Worm (Caenorhabditis elegans): ENCODE measurements around the gene srh-116.

srh-116 gene

DNA sequence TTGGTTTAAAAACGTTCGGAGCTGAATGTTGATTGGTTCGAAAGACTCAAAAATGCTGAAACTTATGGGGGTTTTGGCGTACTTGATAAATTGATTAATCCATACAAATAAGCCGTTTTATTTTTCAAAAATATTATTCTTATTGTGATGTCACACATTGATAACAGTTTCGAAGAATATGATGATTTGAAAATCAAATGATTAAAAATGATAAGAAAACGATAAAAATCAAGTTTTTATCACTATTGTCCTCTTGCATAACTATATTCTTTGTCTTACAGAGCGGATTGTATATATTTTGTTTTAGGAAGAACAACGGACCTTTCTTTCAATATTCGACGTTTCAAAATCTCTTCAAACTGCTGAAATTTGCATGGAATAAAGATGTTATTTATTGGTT lies 11.9 kb downstream of the srh-116 start:
- 0 out of 2 replicates have a peak, but pooled peaks have one; percentile 26 for TF ChIP-seq php-3 (GFP tag; IDR thresholded peaks at IDR 0.05)
- TF ChIP-seq T26A8.4 (GFP tag; IDR thresholded peaks at IDR 0.05), result no peak
- no peak for TF ChIP-seq madf-5 (GFP tag; IDR thresholded peaks at IDR 0.05)
- TF ChIP-seq zfp-3 (GFP tag; conservative IDR thresholded peaks at IDR 0.05), result no peak
- no peak for TF ChIP-seq Y5F2A.4 (GFP tag; optimal IDR thresholded peaks at IDR 0.05)
- TF ChIP-seq dve-1 (tag; optimal IDR thresholded peaks at IDR 0.05; ENCODE audit: insufficient read depth), result no peak
- TF ChIP-seq nhr-10 (tag; optimal IDR thresholded peaks at IDR 0.05), result no peak
- TF ChIP-seq dmd-6 (GFP tag; IDR thresholded peaks at IDR 0.05), result 0 out of 2 replicates have a peak, but pooled peaks have one; percentile 7
- TF ChIP-seq pqm-1 (tag; optimal IDR thresholded peaks at IDR 0.05), result peak; percentile 20
- no peak for TF ChIP-seq hmg-1.1 (GFP tag; IDR thresholded peaks at IDR 0.05)
- TF ChIP-seq F10B5.3 (tag; optimal IDR thresholded peaks at IDR 0.05), result no peak
- no peak for TF ChIP-seq ztf-11 (tag; optimal IDR thresholded peaks at IDR 0.05)
- no peak for TF ChIP-seq pha-4 (GFP tag; IDR thresholded peaks at IDR 0.05)
- no peak for TF ChIP-seq pha-4 (tag; optimal IDR thresholded peaks at IDR 0.05)
- no peak for TF ChIP-seq R02D3.7 (tag; optimal IDR thresholded peaks at IDR 0.05)
- no peak for TF ChIP-seq F49E8.2 (tag; optimal IDR thresholded peaks at IDR 0.05; ENCODE audit: borderline replicate concordance)
- TF ChIP-seq daf-12 (tag; optimal IDR thresholded peaks at IDR 0.05), result no peak
- TF ChIP-seq lin-39 (tag; optimal IDR thresholded peaks at IDR 0.05), result no peak

DNA sequence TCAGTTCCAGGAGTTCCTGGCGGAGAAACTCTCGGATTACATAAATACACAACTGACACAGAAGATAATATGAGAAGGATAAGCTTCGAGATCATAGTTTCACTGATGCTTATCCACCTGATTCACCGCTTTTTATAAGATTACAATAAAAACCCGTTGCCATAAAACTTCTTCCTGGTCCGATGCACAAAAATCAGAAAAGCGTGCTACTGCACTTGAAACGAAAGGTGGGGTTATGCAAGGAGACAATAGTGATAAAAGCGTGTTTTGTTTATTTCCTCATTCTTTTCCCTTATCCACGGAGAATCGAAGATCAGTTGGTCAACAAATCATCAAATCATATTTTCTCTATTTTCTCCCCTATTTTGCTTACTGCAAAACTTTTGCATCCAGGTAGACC lies 12.4 kb downstream of the srh-116 start, which contains the start of gene Y68A4B.3:
Y68A4B.3 (minus strand) TSS at position 101 of the 400 bp plus-strand sequence.
- TF ChIP-seq dmd-8 (GFP tag; IDR thresholded peaks at IDR 0.05), result no peak
- TF ChIP-seq ceh-28 (tag; optimal IDR thresholded peaks at IDR 0.05), result no peak
- TF ChIP-seq tag-97 (GFP tag; IDR thresholded peaks at IDR 0.05), result no peak
- TF ChIP-seq F10B5.3 (tag; optimal IDR thresholded peaks at IDR 0.05), result no peak
- TF ChIP-seq ztf-7 (tag; optimal IDR thresholded peaks at IDR 0.05), result no peak
- no peak for TF ChIP-seq nhr-25 (tag; optimal IDR thresholded peaks at IDR 0.05; ENCODE audit: borderline replicate concordance, insufficient read depth)
- no peak for TF ChIP-seq nhr-11 (tag; optimal IDR thresholded peaks at IDR 0.05)
- no peak for TF ChIP-seq mdt-29 (GFP tag; IDR thresholded peaks at IDR 0.05)
- TF ChIP-seq lin-15B (tag; optimal IDR thresholded peaks at IDR 0.05), result no peak
- no peak for TF ChIP-seq php-3 (GFP tag; IDR thresholded peaks at IDR 0.05)
- TF ChIP-seq lin-38 (GFP tag; IDR thresholded peaks at IDR 0.05), result no peak
- no peak for TF ChIP-seq unc-130 (GFP tag; optimal IDR thresholded peaks at IDR 0.05)
- no peak for TF ChIP-seq nhr-111 (GFP tag; optimal IDR thresholded peaks at IDR 0.05)
- TF ChIP-seq F26F4.8 (GFP tag; conservative IDR thresholded peaks at IDR 0.05), result no peak
- TF ChIP-seq F49E8.2 (tag; optimal IDR thresholded peaks at IDR 0.05; ENCODE audit: borderline replicate concordance), result no peak
- TF ChIP-seq zfp-3 (GFP tag; conservative IDR thresholded peaks at IDR 0.05), result no peak
- TF ChIP-seq F37D6.2 (tag; optimal IDR thresholded peaks at IDR 0.05), result no peak
- no peak for TF ChIP-seq ZK337.2 (GFP tag; IDR thresholded peaks at IDR 0.05)
- no peak for TF ChIP-seq spr-3 (GFP tag; optimal IDR thresholded peaks at IDR 0.05)
- no peak for TF ChIP-seq ceh-20 (GFP tag; IDR thresholded peaks at IDR 0.05)

DNA sequence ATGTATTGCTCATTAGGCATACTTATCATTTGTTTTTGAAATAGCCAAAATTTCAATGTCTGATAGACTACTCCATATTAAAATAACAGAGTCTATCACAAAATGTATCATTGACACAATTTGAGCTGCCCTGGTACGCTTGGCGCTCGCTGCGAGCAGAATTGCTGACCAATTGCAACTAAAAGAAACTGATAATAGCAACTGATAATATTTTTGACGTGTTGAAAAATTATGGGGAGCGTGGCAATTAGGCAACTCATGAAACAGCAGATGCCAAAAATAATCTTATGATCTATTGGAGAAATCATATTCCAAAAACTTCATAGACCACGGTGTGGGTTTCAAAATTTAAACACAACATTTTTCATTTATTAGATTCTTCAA lies 13.7 kb downstream of the srh-116 start:
- TF ChIP-seq ceh-62 (tag; optimal IDR thresholded peaks at IDR 0.05) (no peak), pqm-1 (tag; optimal IDR thresholded peaks at IDR 0.05) (peak; percentile 86), nhr-28 (tag; optimal IDR thresholded peaks at IDR 0.05) (peak; percentile 47), daf-16 (GFP tag; optimal IDR thresholded peaks at IDR 0.05) (no peak), daf-16 (tag; optimal IDR thresholded peaks at IDR 0.05) (peak; percentile 47), hlh-11 (tag; optimal IDR thresholded peaks at IDR 0.05) (peak; percentile 53), nhr-42 (GFP tag; IDR thresholded peaks at IDR 0.05) (no peak), dmd-6 (GFP tag; IDR thresholded peaks at IDR 0.05) (peak; percentile 73)

Data from whole organism, L4 larva.